Fruit fly (Drosophila melanogaster): ENCODE data around the gene CG43373.

- peak; percentile 15 for TF ChIP-seq h (GFP tag; optimal IDR thresholded peaks at IDR 0.05)
- TF ChIP-seq Hr83 (GFP tag; optimal IDR thresholded peaks at IDR 0.05; ENCODE audit: poor library complexity, severe bottlenecking) = no peak
- TF ChIP-seq ey (GFP tag; optimal IDR thresholded peaks at IDR 0.05) = no peak
- no peak for TF ChIP-seq dl (GFP tag; optimal IDR thresholded peaks at IDR 0.05; ENCODE audit: insufficient read depth in 1 of 2, partially characterized antibody in 2 of 2)
- TF ChIP-seq woc (GFP tag; optimal IDR thresholded peaks at IDR 0.05) = no peak
- no peak for TF ChIP-seq Jra (GFP tag; optimal IDR thresholded peaks at IDR 0.05)
- TF ChIP-seq pan (optimal IDR thresholded peaks at IDR 0.05) = no peak
- no peak for TF ChIP-seq OdsH (GFP tag; optimal IDR thresholded peaks at IDR 0.05)
- TF ChIP-seq dsf (GFP tag; optimal IDR thresholded peaks at IDR 0.05; ENCODE audit: borderline replicate concordance) = no peak
- TF ChIP-seq lola (GFP tag; optimal IDR thresholded peaks at IDR 0.05) = no peak
- no peak for TF ChIP-seq tai (GFP tag; optimal IDR thresholded peaks at IDR 0.05)
Observed at dm6 chr3L:16482167-16482566, 61.0 kb downstream of the CG43373 start.

Data from whole organism, wandering third instar larva.